Fruit fly (Drosophila melanogaster) whole organism, embryonic: ENCODE data around the gene CG14282.

Source experiments
- B-H1 ChIP-seq: fragments of 200-800 bp; sonication (Bioruptor generic); IDR thresholded peaks from 3 replicates; pipeline ENCODE4 v1.3.6; 2022; ENCODE audit warnings: missing biosample characterization, missing genetic modification characterization
- CG10366 ChIP-seq: fragments of 200-800 bp; sonication (Bioruptor generic); IDR thresholded peaks from 2 replicates; pipeline ENCODE4 v1.3.6; 2022; ENCODE audit warnings: missing biosample characterization, missing genetic modification characterization
- CG10979 ChIP-seq: fragments of 200-800 bp; sonication (Bioruptor generic); optimal IDR thresholded peaks from 2 replicates; lab custom pipeline; 2018; ENCODE audit warnings: missing biosample characterization, mild to moderate bottlenecking, missing genetic modification characterization, moderate library complexity
- CG11560 ChIP-seq: fragments of 200-800 bp; sonication (Bioruptor generic); IDR thresholded peaks from 3 replicates; pipeline ENCODE4 v1.3.6; 2022; ENCODE audit warnings: missing biosample characterization, missing genetic modification characterization
- CG11695 ChIP-seq: fragments of 200-800 bp; sonication (Bioruptor generic); IDR thresholded peaks from 3 replicates; pipeline ENCODE4 v1.3.6; 2022; ENCODE audit warnings: missing biosample characterization, missing genetic modification characterization
- CG12659 ChIP-seq: fragments of 200-800 bp; sonication (Bioruptor generic); optimal IDR thresholded peaks from 3 replicates; lab custom pipeline; 2017; ENCODE audit warnings: mild to moderate bottlenecking, missing biosample characterization, missing genetic modification reagents, missing genetic modification characterization
- CG13775 ChIP-seq: fragments of 200-800 bp; sonication (Bioruptor generic); optimal IDR thresholded peaks from 3 replicates; lab custom pipeline; 2017; ENCODE audit warnings: missing biosample characterization, mild to moderate bottlenecking, missing genetic modification characterization
- CG14965 ChIP-seq: fragments of 200-800 bp; sonication (Bioruptor generic); optimal IDR thresholded peaks from 2 replicates; lab custom pipeline; 2016; ENCODE audit warnings: missing biosample characterization, missing genetic modification characterization, borderline replicate concordance
- CG15479 ChIP-seq: fragments of 200-800 bp; sonication (Bioruptor generic); optimal IDR thresholded peaks from 3 replicates; lab custom pipeline; 2019; ENCODE audit warnings: missing biosample characterization, mild to moderate bottlenecking, missing genetic modification characterization, moderate library complexity
- CG15696 ChIP-seq: fragments of 200-800 bp; sonication (Bioruptor generic); optimal IDR thresholded peaks from 2 replicates; lab custom pipeline; 2019; ENCODE audit warnings: missing biosample characterization, mild to moderate bottlenecking, missing genetic modification characterization, moderate library complexity
- CG1602 ChIP-seq: fragments of 200-800 bp; sonication (Bioruptor generic); optimal IDR thresholded peaks from 3 replicates; lab custom pipeline; 2016; ENCODE audit warnings: missing biosample characterization, missing genetic modification characterization
- CG1603 ChIP-seq: fragments of 200-800 bp; sonication (Bioruptor generic); optimal IDR thresholded peaks from 2 replicates; lab custom pipeline; 2019; ENCODE audit warnings: missing biosample characterization, mild to moderate bottlenecking, missing genetic modification characterization, moderate library complexity
- CG3065 ChIP-seq: fragments of 200-800 bp; sonication (Bioruptor generic); optimal IDR thresholded peaks from 2 replicates; lab custom pipeline; 2016; ENCODE audit warnings: missing biosample characterization, missing genetic modification characterization
- CG34224 ChIP-seq: fragments of 200-800 bp; sonication (Bioruptor generic); IDR thresholded peaks from 3 replicates; pipeline ENCODE4 v1.3.6; 2022; ENCODE audit warnings: missing biosample characterization, missing genetic modification characterization; ENCODE audit not compliant: partially characterized antibody
- CG3847 ChIP-seq: fragments of 200-800 bp; sonication (Bioruptor generic); IDR thresholded peaks from 2 replicates; pipeline ENCODE4 v1.3.6; 2022; ENCODE audit warnings: missing biosample characterization, missing genetic modification characterization
- CG43689 ChIP-seq: fragments of 200-800 bp; sonication (Bioruptor generic); IDR thresholded peaks from 2 replicates; pipeline ENCODE4 v1.3.6; 2022; ENCODE audit warnings: missing biosample characterization, missing genetic modification characterization
- CG4617 ChIP-seq: fragments of 200-800 bp; sonication (Bioruptor generic); optimal IDR thresholded peaks from 3 replicates; lab custom pipeline; 2016; ENCODE audit warnings: missing biosample characterization, missing genetic modification characterization, borderline replicate concordance
- CG6654 ChIP-seq: fragments of 200-800 bp; sonication (Bioruptor generic); optimal IDR thresholded peaks from 2 replicates; lab custom pipeline; 2017; ENCODE audit warnings: missing biosample characterization, mild to moderate bottlenecking, missing genetic modification characterization
- CG6689 ChIP-seq: fragments of 200-800 bp; sonication (Bioruptor generic); IDR thresholded peaks from 2 replicates; pipeline ENCODE4 v1.3.6; 2022; ENCODE audit warnings: missing biosample characterization, missing genetic modification characterization
- CG6791 ChIP-seq: fragments of 200-800 bp; sonication (Bioruptor generic); IDR thresholded peaks from 3 replicates; pipeline ENCODE4 v1.3.6; 2022; ENCODE audit warnings: missing biosample characterization, missing genetic modification characterization; ENCODE audit not compliant: partially characterized antibody
- CG7556 ChIP-seq: fragments of 200-800 bp; sonication (Bioruptor generic); optimal IDR thresholded peaks from 2 replicates; lab custom pipeline; 2017; ENCODE audit warnings: missing biosample characterization, mild to moderate bottlenecking, missing genetic modification characterization
- CG7963 ChIP-seq: fragments of 200-800 bp; sonication (Bioruptor generic); IDR thresholded peaks from 3 replicates; pipeline ENCODE4 v1.3.6; 2022; ENCODE audit warnings: missing biosample characterization, missing genetic modification characterization; ENCODE audit not compliant: partially characterized antibody
- CG9215 ChIP-seq: fragments of 200-800 bp; sonication (Bioruptor generic); IDR thresholded peaks from 2 replicates; pipeline ENCODE4 v1.3.6; 2022; ENCODE audit warnings: missing biosample characterization, missing genetic modification characterization
- CG9817 ChIP-seq: fragments of 200-800 bp; sonication (Bioruptor generic); optimal IDR thresholded peaks from 2 replicates; lab custom pipeline; 2018; ENCODE audit warnings: missing biosample characterization, mild to moderate bottlenecking, missing genetic modification characterization, moderate library complexity
- CG9932 ChIP-seq: fragments of 200-800 bp; sonication (Bioruptor generic); IDR thresholded peaks from 2 replicates; pipeline ENCODE4 v1.3.6; 2022; ENCODE audit warnings: missing biosample characterization, missing genetic modification characterization
- Deaf1 ChIP-seq: fragments of 200-800 bp; optimal IDR thresholded peaks from 3 replicates; lab custom pipeline; 2019; ENCODE audit warnings: missing biosample characterization, mild to moderate bottlenecking, missing genetic modification characterization, moderate library complexity
- Dp ChIP-seq: fragments of 200-800 bp; sonication (Bioruptor generic); optimal IDR thresholded peaks from 2 replicates; lab custom pipeline; 2018; ENCODE audit warnings: missing biosample characterization, mild to moderate bottlenecking, missing genetic modification characterization, moderate library complexity
- Dref ChIP-seq: fragments of 200-800 bp; sonication (Bioruptor generic); IDR thresholded peaks from 2 replicates; pipeline ENCODE4 v1.3.6; 2022; ENCODE audit warnings: missing biosample characterization, missing genetic modification characterization
- ERR ChIP-seq: fragments of 200-800 bp; sonication (Bioruptor generic); optimal IDR thresholded peaks from 2 replicates; lab custom pipeline; 2016; ENCODE audit warnings: missing biosample characterization, missing genetic modification characterization
- Fer1 ChIP-seq: fragments of 200-800 bp; sonication (Bioruptor generic); optimal IDR thresholded peaks from 2 replicates; lab custom pipeline; 2017; ENCODE audit warnings: missing biosample characterization, mild to moderate bottlenecking, missing genetic modification characterization
- MESR4 ChIP-seq: fragments of 200-800 bp; sonication (Bioruptor generic); optimal IDR thresholded peaks from 2 replicates; lab custom pipeline; 2018; ENCODE audit warnings: missing biosample characterization, mild to moderate bottlenecking, missing genetic modification characterization, moderate library complexity
- NK7.1 ChIP-seq: fragments of 200-800 bp; sonication (Bioruptor generic); optimal IDR thresholded peaks from 3 replicates; lab custom pipeline; 2016; ENCODE audit warnings: missing biosample characterization, missing genetic modification characterization
- Opbp ChIP-seq: fragments of 200-800 bp; sonication (Bioruptor generic); IDR thresholded peaks from 3 replicates; pipeline ENCODE4 v1.3.6; 2022; ENCODE audit warnings: missing biosample characterization, missing genetic modification characterization; ENCODE audit not compliant: partially characterized antibody
- Sry-δ ChIP-seq: fragments of 200-800 bp; sonication (Bioruptor generic); optimal IDR thresholded peaks from 2 replicates; lab custom pipeline; 2016; ENCODE audit warnings: missing biosample characterization, missing genetic modification characterization
- YL-1 ChIP-seq: fragments of 200-800 bp; sonication (Bioruptor generic); optimal IDR thresholded peaks from 3 replicates; lab custom pipeline; 2017; ENCODE audit warnings: missing biosample characterization, mild to moderate bottlenecking, missing genetic modification characterization
- aop ChIP-seq: fragments of 200-800 bp; sonication (Bioruptor generic); IDR thresholded peaks from 2 replicates; pipeline ENCODE4 v1.3.6; 2022; ENCODE audit warnings: missing biosample characterization, missing genetic modification characterization
- ato ChIP-seq: fragments of 200-800 bp; sonication (Bioruptor generic); IDR thresholded peaks from 2 replicates; pipeline ENCODE4 v1.3.6; 2022; ENCODE audit warnings: missing biosample characterization, missing genetic modification characterization; ENCODE audit not compliant: partially characterized antibody
- cg ChIP-seq: fragments of 200-800 bp; sonication (Bioruptor generic); optimal IDR thresholded peaks from 3 replicates; lab custom pipeline; 2019; ENCODE audit warnings: missing biosample characterization, mild to moderate bottlenecking, missing genetic modification characterization, moderate library complexity
- crol ChIP-seq: fragments of 200-800 bp; sonication (Bioruptor generic); IDR thresholded peaks from 2 replicates; pipeline ENCODE4 v1.3.6; 2022; ENCODE audit warnings: missing biosample characterization, missing genetic modification characterization
- emc ChIP-seq: fragments of 200-800 bp; sonication (Bioruptor generic); optimal IDR thresholded peaks from 2 replicates; lab custom pipeline; 2016; ENCODE audit warnings: missing biosample characterization, missing genetic modification characterization
- fu2 ChIP-seq: fragments of 200-800 bp; sonication (Bioruptor generic); optimal IDR thresholded peaks from 2 replicates; lab custom pipeline; 2016; ENCODE audit warnings: missing biosample characterization, missing genetic modification characterization
- gsb ChIP-seq: fragments of 200-800 bp; sonication (Bioruptor generic); IDR thresholded peaks from 2 replicates; pipeline ENCODE4 v1.3.6; 2022; ENCODE audit warnings: missing biosample characterization, missing genetic modification characterization
- hb ChIP-seq: fragments of 200-800 bp; sonication (Bioruptor generic); IDR thresholded peaks from 3 replicates; pipeline ENCODE4 v1.3.6; 2022; ENCODE audit warnings: missing biosample characterization, missing genetic modification characterization; ENCODE audit not compliant: partially characterized antibody
- odd ChIP-seq: fragments of 200-800 bp; sonication (Bioruptor generic); optimal IDR thresholded peaks from 2 replicates; lab custom pipeline; 2017; ENCODE audit warnings: missing biosample characterization, mild to moderate bottlenecking, missing genetic modification characterization
- psq ChIP-seq: fragments of 200-800 bp; sonication (Bioruptor generic); optimal IDR thresholded peaks from 2 replicates; lab custom pipeline; 2017; ENCODE audit warnings: missing biosample characterization, missing genetic modification characterization
- sug ChIP-seq: fragments of 200-800 bp; optimal IDR thresholded peaks from 2 replicates; lab custom pipeline; 2019; ENCODE audit warnings: missing biosample characterization, mild to moderate bottlenecking, missing genetic modification characterization, moderate library complexity
- tap ChIP-seq: fragments of 200-800 bp; optimal IDR thresholded peaks from 3 replicates; lab custom pipeline; 2019; ENCODE audit warnings: missing biosample characterization, mild to moderate bottlenecking, missing genetic modification characterization, moderate library complexity
- tin ChIP-seq: fragments of 200-800 bp; sonication (Bioruptor generic); optimal IDR thresholded peaks from 3 replicates; lab custom pipeline; 2016; ENCODE audit warnings: missing biosample characterization, missing genetic modification characterization
- unpg ChIP-seq: fragments of 200-800 bp; sonication (Bioruptor generic); optimal IDR thresholded peaks from 3 replicates; lab custom pipeline; 2018; ENCODE audit warnings: missing biosample characterization, mild to moderate bottlenecking, missing genetic modification characterization, moderate library complexity

The CG14282 gene

dm6 chr3R:19147511-19148239 lies 29.1 kb upstream of the CG14282 start, which contains the start of gene Ppcs (continued):
- TF ChIP-seq emc (GFP tag; lab: Kevin White, UChicago) (peak; percentile 36), aop (GFP tag; lab: Robert Waterston, UW) (no peak), CG12659 (peak; percentile 88), odd (peak; percentile 30), CG3847 (GFP tag; lab: Robert Waterston, UW) (peak; percentile 71), CG13775 (GFP tag; lab: Kevin White, UChicago) (peak; percentile 69), Dref (GFP tag; lab: Robert Waterston, UW) (no peak), CG10979 (tag; lab: Kevin White, UChicago) (peak; percentile 43), tin (peak; percentile 50), CG10366 (no peak), psq (GFP tag; lab: Kevin White, UChicago) (no peak), tap (tag; lab: Kevin White, UChicago) (no peak), CG11695 (GFP tag; lab: Robert Waterston, UW) (peak; percentile 6; the same call in 1 of the 3 replicates), MESR4 (GFP tag; lab: Kevin White, UChicago) (peak; percentile 61), crol (GFP tag; lab: Robert Waterston, UW) (peak; percentile 100), gsb (GFP tag; lab: Robert Waterston, UW) (no peak), CG9817 (peak; percentile 56), sug (peak; percentile 75), Deaf1 (tag; lab: Kevin White, UChicago) (peak; percentile 61), CG15696 (tag; lab: Kevin White, UChicago) (peak; percentile 17), CG3065 (GFP tag; lab: Kevin White, UChicago) (no peak), CG4617 (GFP tag; lab: Kevin White, UChicago) (peak; percentile 71), CG34224 (peak; percentile 66; the same call in 2 of the 3 replicates), CG7963 (0 out of 3 replicates have a peak, but pooled peaks have one; percentile 22), Sry-δ (peak; percentile 56), CG6791 (no peak), CG1603 (tag; lab: Kevin White, UChicago) (peak; percentile 41), B-H1 (GFP tag; lab: Robert Waterston, UW) (no peak; the same call in 2 of the 3 replicates), CG14965 (GFP tag; lab: Kevin White, UChicago) (no peak), CG9215 (GFP tag; lab: Robert Waterston, UW) (peak; percentile 63), CG1602 (GFP tag; lab: Kevin White, UChicago) (peak; percentile 36), YL-1 (GFP tag; lab: Kevin White, UChicago) (peak; percentile 44), CG43689 (GFP tag; lab: Robert Waterston, UW) (no peak), ERR (GFP tag; lab: Kevin White, UChicago) (peak; percentile 35), hb (no peak), Fer1 (GFP tag; lab: Kevin White, UChicago) (peak; percentile 51), CG11560 (no peak; the same call in 2 of the 3 replicates), fu2 (GFP tag; lab: Kevin White, UChicago) (peak; percentile 73), CG6689 (peak; percentile 36), ato (no peak), Dp (peak; percentile 97), CG6654 (GFP tag; lab: Kevin White, UChicago) (no peak), CG15479 (GFP tag; lab: Kevin White, UChicago) (no peak), unpg (GFP tag; lab: Kevin White, UChicago) (peak; percentile 20), cg (GFP tag; lab: Kevin White, UChicago) (no peak), NK7.1 (GFP tag; lab: Kevin White, UChicago) (peak; percentile 50), CG9932 (GFP tag; lab: Robert Waterston, UW) (peak; percentile 48), Opbp (GFP tag; lab: Robert Waterston, UW) (peak; percentile 99), CG7556 (GFP tag; lab: Kevin White, UChicago) (peak; percentile 57)
